Worm (Caenorhabditis elegans): ENCODE data around the gene C29F7.1.

C29F7.1 gene

ce11 chrX:13463793-13464192 lies 54.1 kb downstream of the C29F7.1 start, which contains the start of gene F02D10.2:
Gene F02D10.2 (minus strand): TSS chrX:13463893.
- TF ChIP-seq tbx-37 (GFP tag; conservative IDR thresholded peaks at IDR 0.05) (no peak), flt-1 (GFP tag; IDR thresholded peaks at IDR 0.05) (no peak), aly-1 (tag; optimal IDR thresholded peaks at IDR 0.05) (no peak), ceh-36 (tag; optimal IDR thresholded peaks at IDR 0.05) (no peak), hnd-1 (tag; optimal IDR thresholded peaks at IDR 0.05) (no peak), ama-1 (optimal IDR thresholded peaks at IDR 0.05) (no peak), hmg-4 (GFP tag; optimal IDR thresholded peaks at IDR 0.05) (no peak), pes-1 (GFP tag; IDR thresholded peaks at IDR 0.05) (no peak), hmbx-1 (tag; optimal IDR thresholded peaks at IDR 0.05) (no peak), sea-1 (GFP tag; conservative IDR thresholded peaks at IDR 0.05) (no peak), tbx-11 (GFP tag; IDR thresholded peaks at IDR 0.05) (no peak), ceh-13 (GFP tag; optimal IDR thresholded peaks at IDR 0.05) (no peak)
